Fruit fly (Drosophila melanogaster) whole organism, embryonic: Measurements from ENCODE around the gene CG2841.

Source experiments
- Ada2b ChIP-seq: fragments of 200-800 bp; sonication (Bioruptor generic); IDR thresholded peaks from 2 replicates; pipeline ENCODE4 v1.3.6; 2022; ENCODE audit warnings: missing biosample characterization, missing genetic modification characterization
- Atf-2 ChIP-seq: fragments of 200-800 bp; sonication (Bioruptor generic); optimal IDR thresholded peaks from 2 replicates; lab custom pipeline; 2016; ENCODE audit warnings: missing biosample characterization, missing genetic modification characterization
- CG10366 ChIP-seq: fragments of 200-800 bp; sonication (Bioruptor generic); IDR thresholded peaks from 2 replicates; pipeline ENCODE4 v1.3.6; 2022; ENCODE audit warnings: missing biosample characterization, missing genetic modification characterization
- CG10543 ChIP-seq: fragments of 200-800 bp; sonication (Bioruptor generic); optimal IDR thresholded peaks from 3 replicates; lab custom pipeline; 2017; ENCODE audit warnings: missing biosample characterization, mild to moderate bottlenecking, missing genetic modification characterization, moderate library complexity
- CG11085 ChIP-seq: fragments of 200-800 bp; sonication (Bioruptor generic); IDR thresholded peaks from 2 replicates; pipeline ENCODE4 v1.3.6; 2022; ENCODE audit warnings: missing biosample characterization, missing genetic modification characterization
- CG11723 ChIP-seq: fragments of 200-800 bp; sonication (Bioruptor generic); optimal IDR thresholded peaks from 2 replicates; lab custom pipeline; 2017; ENCODE audit warnings: missing biosample characterization, mild to moderate bottlenecking, missing genetic modification characterization
- CG13775 ChIP-seq: fragments of 200-800 bp; sonication (Bioruptor generic); optimal IDR thresholded peaks from 3 replicates; lab custom pipeline; 2017; ENCODE audit warnings: missing biosample characterization, mild to moderate bottlenecking, missing genetic modification characterization
- CG14050 ChIP-seq: fragments of 200-800 bp; sonication (Bioruptor generic); IDR thresholded peaks from 3 replicates; pipeline ENCODE4 v1.3.6; 2022; ENCODE audit warnings: missing biosample characterization, missing genetic modification characterization
- CG14441 ChIP-seq: fragments of 200-800 bp; sonication (Bioruptor generic); IDR thresholded peaks from 2 replicates; pipeline ENCODE4 v1.3.6; 2022; ENCODE audit warnings: missing biosample characterization, missing genetic modification characterization
- CG1603 ChIP-seq: fragments of 200-800 bp; sonication (Bioruptor generic); optimal IDR thresholded peaks from 2 replicates; lab custom pipeline; 2019; ENCODE audit warnings: missing biosample characterization, mild to moderate bottlenecking, missing genetic modification characterization, moderate library complexity
- CG2712 ChIP-seq: fragments of 200-800 bp; optimal IDR thresholded peaks from 3 replicates; lab custom pipeline; 2019; ENCODE audit warnings: missing biosample characterization, mild to moderate bottlenecking, missing genetic modification characterization, moderate library complexity
- CG34376 ChIP-seq: fragments of 200-800 bp; sonication (Bioruptor generic); optimal IDR thresholded peaks from 2 replicates; lab custom pipeline; 2018; ENCODE audit warnings: missing biosample characterization, mild to moderate bottlenecking, missing genetic modification characterization
- CG4730 ChIP-seq: fragments of 200-800 bp; sonication (Bioruptor generic); IDR thresholded peaks from 2 replicates; pipeline ENCODE4 v1.3.6; 2022; ENCODE audit warnings: missing biosample characterization, missing genetic modification characterization
- CG6254 ChIP-seq: fragments of 200-800 bp; sonication (Bioruptor generic); optimal IDR thresholded peaks from 3 replicates; lab custom pipeline; 2017; ENCODE audit warnings: mild to moderate bottlenecking, missing biosample characterization, missing genetic modification reagents, missing genetic modification characterization
- CG6689 ChIP-seq: fragments of 200-800 bp; sonication (Bioruptor generic); IDR thresholded peaks from 2 replicates; pipeline ENCODE4 v1.3.6; 2022; ENCODE audit warnings: missing biosample characterization, missing genetic modification characterization
- CG7839 ChIP-seq: fragments of 200-800 bp; sonication (Bioruptor generic); optimal IDR thresholded peaks from 3 replicates; lab custom pipeline; 2018; ENCODE audit warnings: missing biosample characterization, mild to moderate bottlenecking, missing genetic modification characterization, moderate library complexity
- Dp ChIP-seq: fragments of 200-800 bp; sonication (Bioruptor generic); optimal IDR thresholded peaks from 2 replicates; lab custom pipeline; 2018; ENCODE audit warnings: missing biosample characterization, mild to moderate bottlenecking, missing genetic modification characterization, moderate library complexity
- Drgx ChIP-seq: fragments of 200-800 bp; sonication (Bioruptor generic); IDR thresholded peaks from 2 replicates; pipeline ENCODE4 v1.3.6; 2022; ENCODE audit warnings: missing biosample characterization, missing genetic modification characterization
- E2f1 ChIP-seq: fragments of 200-800 bp; sonication (Bioruptor generic); IDR thresholded peaks from 2 replicates; pipeline ENCODE4 v1.3.6; 2022; ENCODE audit warnings: missing biosample characterization, missing genetic modification characterization
- HLH4C ChIP-seq: fragments of 200-800 bp; sonication (Bioruptor generic); IDR thresholded peaks from 3 replicates; pipeline ENCODE4 v1.3.6; 2022; ENCODE audit warnings: missing biosample characterization, missing genetic modification characterization; ENCODE audit not compliant: partially characterized antibody
- Hr51 ChIP-seq, 2 experiments: fragments of 200-800 bp; sonication (Bioruptor generic); optimal IDR thresholded peaks; 2 replicates in 1 of 2; 3 replicates in 1 of 2; lab custom pipeline; 2016 to 2018; ENCODE audit warnings: missing biosample characterization in 2 of 2, missing genetic modification characterization in 2 of 2, mild to moderate bottlenecking in 1 of 2, moderate library complexity in 1 of 2
- Med ChIP-seq: fragments of 200-800 bp; sonication (Bioruptor generic); peaks from one replicate; lab custom pipeline; 2016; ENCODE audit warnings: missing biosample characterization, missing genetic modification characterization, mild to moderate bottlenecking, inconsistent platforms, moderate library complexity
- Mes4 ChIP-seq: fragments of 200-800 bp; sonication (Bioruptor generic); optimal IDR thresholded peaks from 2 replicates; lab custom pipeline; 2016; ENCODE audit warnings: missing biosample characterization, missing genetic modification characterization
- Oli ChIP-seq: fragments of 200-800 bp; sonication (Bioruptor generic); optimal IDR thresholded peaks from 2 replicates; lab custom pipeline; 2018; ENCODE audit warnings: missing biosample characterization, mild to moderate bottlenecking, missing genetic modification characterization, moderate library complexity
- Sox102F ChIP-seq: fragments of 200-800 bp; sonication (Bioruptor generic); optimal IDR thresholded peaks from 2 replicates; lab custom pipeline; 2018; ENCODE audit warnings: missing biosample characterization, mild to moderate bottlenecking, missing genetic modification characterization, moderate library complexity
- Xbp1 ChIP-seq: fragments of 200-800 bp; sonication (Bioruptor generic); optimal IDR thresholded peaks from 3 replicates; lab custom pipeline; 2016; ENCODE audit warnings: missing biosample characterization, mild to moderate bottlenecking, missing genetic modification characterization
- chinmo ChIP-seq: fragments of 200-800 bp; sonication (Bioruptor generic); IDR thresholded peaks from 4 replicates; pipeline ENCODE4 v1.3.6; 2022; ENCODE audit warnings: missing biosample characterization, missing genetic modification characterization; ENCODE audit not compliant: partially characterized antibody
- chm ChIP-seq: fragments of 200-800 bp; sonication (Bioruptor generic); IDR thresholded peaks from 2 replicates; pipeline ENCODE4 v1.3.6; 2022; ENCODE audit warnings: missing biosample characterization, missing genetic modification characterization
- dmrt99B ChIP-seq: fragments of 200-800 bp; sonication (Bioruptor generic); optimal IDR thresholded peaks from 2 replicates; lab custom pipeline; 2018; ENCODE audit warnings: missing biosample characterization, mild to moderate bottlenecking, missing genetic modification characterization, moderate library complexity
- dpn ChIP-seq, 2 experiments: fragments of 200-800 bp; sonication (Bioruptor generic); optimal IDR thresholded peaks; 3 replicates each; lab custom pipeline; 2016; ENCODE audit warnings: missing biosample characterization in 2 of 2, missing genetic modification characterization in 2 of 2
- dysf ChIP-seq: fragments of 200-800 bp; sonication (Bioruptor generic); IDR thresholded peaks from 3 replicates; pipeline ENCODE4 v1.3.6; 2022; ENCODE audit warnings: missing biosample characterization, missing genetic modification characterization
- ems ChIP-seq: fragments of 200-800 bp; sonication (Bioruptor generic); optimal IDR thresholded peaks from 3 replicates; lab custom pipeline; 2016; ENCODE audit warnings: missing biosample characterization, missing genetic modification characterization
- grau ChIP-seq: fragments of 200-800 bp; optimal IDR thresholded peaks from 3 replicates; lab custom pipeline; 2019; ENCODE audit warnings: missing biosample characterization, mild to moderate bottlenecking, missing genetic modification characterization, moderate library complexity
- ind ChIP-seq: fragments of 200-800 bp; sonication (Bioruptor generic); optimal IDR thresholded peaks from 3 replicates; lab custom pipeline; 2016; ENCODE audit warnings: missing biosample characterization, missing genetic modification characterization
- inv ChIP-seq: fragments of 200-800 bp; sonication (Bioruptor generic); IDR thresholded peaks from 2 replicates; pipeline ENCODE4 v1.3.6; 2022; ENCODE audit warnings: missing biosample characterization, missing genetic modification characterization; ENCODE audit not compliant: partially characterized antibody
- pan ChIP-seq, 4 experiments: fragments of >200 bp in 3 of 4; fragments of 200-800 bp in 1 of 4; sonication (Bioruptor generic) in 1 of 4; optimal IDR thresholded peaks in 3 of 4; IDR thresholded peaks in 1 of 4; 2 replicates each; pipeline versions ENCODE4 v1.3.6 to Lab custom; 2017 to 2022; ENCODE audit warnings: missing biosample characterization in 2 of 4, missing genetic modification characterization in 2 of 4, mixed read lengths in 1 of 4
- row ChIP-seq: fragments of 200-800 bp; sonication (Bioruptor generic); IDR thresholded peaks from 3 replicates; pipeline ENCODE4 v1.3.6; 2022; ENCODE audit warnings: missing biosample characterization, missing genetic modification characterization
- sd ChIP-seq: fragments of 200-800 bp; sonication (Bioruptor generic); optimal IDR thresholded peaks from 3 replicates; lab custom pipeline; 2018; ENCODE audit warnings: missing biosample characterization, mild to moderate bottlenecking, missing genetic modification characterization, moderate library complexity
- sens ChIP-seq: fragments of 200-800 bp; sonication (Bioruptor generic); peaks from one replicate; lab custom pipeline; 2016; ENCODE audit warnings: missing biosample characterization, missing genetic modification characterization
- sob ChIP-seq: fragments of 200-800 bp; sonication (Bioruptor generic); IDR thresholded peaks from 2 replicates; pipeline ENCODE4 v1.3.6; 2022; ENCODE audit warnings: missing biosample characterization, missing genetic modification characterization
- stc ChIP-seq: fragments of 200-800 bp; sonication (Bioruptor generic); IDR thresholded peaks from 2 replicates; pipeline ENCODE4 v1.3.6; 2022; ENCODE audit warnings: missing biosample characterization, missing genetic modification characterization
- tgo ChIP-seq: fragments of 200-800 bp; sonication (Bioruptor generic); IDR thresholded peaks from 3 replicates; pipeline ENCODE4 v1.3.6; 2022; ENCODE audit warnings: missing biosample characterization, missing genetic modification characterization
- unc-4 ChIP-seq: fragments of 200-800 bp; sonication (Bioruptor generic); IDR thresholded peaks from 2 replicates; pipeline ENCODE4 v1.3.6; 2022; ENCODE audit warnings: missing biosample characterization, missing genetic modification characterization; ENCODE audit not compliant: partially characterized antibody
- zfh1 ChIP-seq: fragments of 200-800 bp; sonication (Bioruptor generic); IDR thresholded peaks from 3 replicates; pipeline ENCODE4 v1.3.6; 2022; ENCODE audit warnings: missing biosample characterization, missing genetic modification characterization

The CG2841 gene

DNA sequence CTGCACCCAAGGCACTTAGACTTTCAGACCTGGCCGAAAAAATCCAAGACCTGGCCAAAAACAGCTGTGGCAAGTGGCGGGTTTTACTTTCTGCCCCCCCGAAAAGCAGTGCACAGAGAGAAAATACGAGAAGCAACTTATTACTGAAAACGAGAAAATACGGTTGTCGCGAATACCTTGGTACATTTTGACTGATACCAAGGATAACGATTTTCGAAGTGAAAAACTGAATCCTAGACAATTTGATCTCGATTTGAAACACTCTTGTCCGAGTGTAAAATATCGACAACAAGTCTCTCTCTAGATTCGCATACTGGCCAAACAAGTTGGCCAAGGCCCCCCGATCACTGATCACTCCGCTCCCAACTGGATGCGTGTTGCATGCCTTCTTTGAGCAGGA is 6.3 kb downstream of the CG2841 start (continued):
- TF ChIP-seq chinmo (GFP tag; lab: Robert Waterston, UW) (no peak), Xbp1 (peak; percentile 21), CG14050 (GFP tag; lab: Robert Waterston, UW) (no peak), CG34376 (GFP tag; lab: Kevin White, UChicago) (no peak), tgo (GFP tag; lab: Robert Waterston, UW) (0 out of 3 replicates have a peak, but pooled peaks have one; percentile 22), sob (GFP tag; lab: Robert Waterston, UW) (no peak), dpn (GFP tag; optimal IDR thresholded peaks at IDR 0.05; lab: Kevin White, UChicago) (peak in 1 of 2 experiments; percentile 3), E2f1 (no peak), ind (peak; percentile 30), CG6689 (GFP tag; lab: Robert Waterston, UW) (peak; percentile 35; the same call in 1 of the 2 replicates), Sox102F (peak; percentile 50), CG11723 (GFP tag; lab: Kevin White, UChicago) (no peak), CG11085 (GFP tag; lab: Robert Waterston, UW) (no peak), sd (tag; lab: Kevin White, UChicago) (no peak), CG7839 (tag; lab: Kevin White, UChicago) (peak; percentile 6), inv (no peak), Oli (peak; percentile 21), dmrt99B (tag; lab: Kevin White, UChicago) (peak; percentile 42), ems (GFP tag; lab: Kevin White, UChicago) (no peak), Hr51 (GFP tag; optimal IDR thresholded peaks at IDR 0.05; lab: Kevin White, UChicago) (peak in 1 of 2 experiments; percentile 14), CG2712 (peak; percentile 17)

DNA sequence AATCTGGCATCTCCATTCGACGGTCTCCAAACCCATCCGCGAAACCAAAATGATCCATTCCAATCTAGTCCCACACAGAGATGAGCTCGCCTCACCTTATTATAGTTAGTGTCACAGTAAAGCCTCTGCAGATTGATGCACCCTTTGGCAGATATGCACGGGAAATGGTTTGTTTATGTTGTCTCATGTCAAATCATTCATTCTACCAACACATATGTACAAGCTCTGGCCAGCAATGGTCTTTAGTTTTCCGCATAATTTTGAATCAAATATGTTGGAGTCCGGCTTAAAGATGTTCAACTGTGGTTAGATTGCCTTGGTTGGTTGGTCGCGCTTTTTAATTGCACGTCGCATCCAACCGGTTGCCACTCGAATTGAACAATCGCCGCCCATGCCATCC is 8.0 kb downstream of the CG2841 start:
- TF ChIP-seq CG1603 (peak; percentile 18), dysf (GFP tag; lab: Robert Waterston, UW) (0 out of 3 replicates have a peak, but pooled peaks have one; percentile 30), Hr51 (GFP tag; optimal IDR thresholded peaks at IDR 0.05; lab: Kevin White, UChicago) (peak in 1 of 2 experiments; percentile 24), CG10543 (GFP tag; lab: Kevin White, UChicago) (no peak), Mes4 (no peak), grau (tag; lab: Kevin White, UChicago) (peak; percentile 53), Ada2b (no peak), dmrt99B (tag; lab: Kevin White, UChicago) (peak; percentile 34), CG14441 (GFP tag; lab: Robert Waterston, UW) (0 out of 2 replicates have a peak, but pooled peaks have one; percentile 33), sens (GFP tag; lab: Kevin White, UChicago) (peak; percentile 43), Drgx (GFP tag; lab: Robert Waterston, UW) (peak; percentile 63), row (GFP tag; lab: Robert Waterston, UW) (peak; percentile 34; the same call in 1 of the 3 replicates), CG10366 (GFP tag; lab: Robert Waterston, UW) (0 out of 2 replicates have a peak, but pooled peaks have one; percentile 10), CG13775 (GFP tag; lab: Kevin White, UChicago) (no peak), Dp (GFP tag; lab: Kevin White, UChicago) (no peak), stc (GFP tag; lab: Robert Waterston, UW) (0 out of 2 replicates have a peak, but pooled peaks have one; percentile 27), HLH4C (GFP tag; lab: Robert Waterston, UW) (no peak), pan (optimal IDR thresholded peaks at IDR 0.05; lab: Kevin White, UChicago) (no peak), pan (GFP tag; optimal IDR thresholded peaks at IDR 0.05 in 1 of 2, IDR thresholded peaks at IDR 0.05 in 1 of 2) (peak in 1 of 2 experiments; percentile 13), Sox102F (peak; percentile 34)

DNA sequence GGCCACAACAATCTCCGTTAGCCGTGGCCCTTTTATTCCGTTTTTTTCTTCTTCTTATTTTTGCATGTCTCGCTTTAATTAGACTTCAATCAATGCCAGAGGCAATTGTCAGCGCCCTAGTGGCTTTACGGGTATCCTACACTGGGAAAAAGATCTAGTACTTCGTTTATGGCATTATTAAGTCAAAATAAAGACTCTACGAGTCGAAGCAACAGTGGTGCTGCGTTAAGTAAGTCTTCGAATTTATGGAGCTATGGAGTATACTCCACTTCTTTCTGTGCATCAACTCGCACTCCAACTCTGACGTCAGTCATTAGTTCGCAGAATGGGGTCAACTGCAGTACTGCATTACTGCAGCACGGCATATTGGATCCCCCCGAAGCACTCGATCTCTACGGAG is 9.7 kb downstream of the CG2841 start:
- TF ChIP-seq CG6254 (GFP tag; lab: Kevin White, UChicago) (no peak), CG14441 (GFP tag; lab: Robert Waterston, UW) (no peak), Med (peak; percentile 30), CG4730 (GFP tag; lab: Robert Waterston, UW) (no peak), unc-4 (GFP tag; lab: Robert Waterston, UW) (no peak), Drgx (GFP tag; lab: Robert Waterston, UW) (peak; percentile 75), zfh1 (GFP tag; lab: Robert Waterston, UW) (0 out of 3 replicates have a peak, but pooled peaks have one; percentile 13), chm (GFP tag; lab: Robert Waterston, UW) (no peak), Atf-2 (no peak)
